Worm (Caenorhabditis elegans) whole organism, L3 larva: ENCODE data around the gene fbxb-76.

Experiments
- R02D3.7 ChIP-seq: fragments of 150-350 bp; optimal IDR thresholded peaks from 2 replicates; lab custom pipeline; 2014; ENCODE audit warnings: missing biosample characterization, missing genetic modification characterization
- ZK546.5 ChIP-seq: sonication (generic microtip); optimal IDR thresholded peaks from 2 replicates; lab custom pipeline; 2017; ENCODE audit warnings: missing biosample characterization, missing genetic modification characterization
- ama-1 ChIP-seq: fragments of 150-350 bp; optimal IDR thresholded peaks from 2 replicates; lab custom pipeline; 2018
- ceh-16 ChIP-seq: sonication (generic microtip); optimal IDR thresholded peaks from 2 replicates; lab custom pipeline; 2017; ENCODE audit warnings: missing biosample characterization, missing genetic modification characterization
- ceh-28 ChIP-seq: fragments of 150-350 bp; optimal IDR thresholded peaks from 2 replicates; lab custom pipeline; 2014; ENCODE audit warnings: missing biosample characterization, missing genetic modification reagents, missing genetic modification characterization
- ceh-82 ChIP-seq: fragments of 150-350 bp; optimal IDR thresholded peaks from 2 replicates; lab custom pipeline; 2014; ENCODE audit warnings: missing biosample characterization, missing genetic modification characterization
- ceh-9 ChIP-seq: sonication (generic microtip); optimal IDR thresholded peaks from 2 replicates; lab custom pipeline; 2018; ENCODE audit warnings: missing biosample characterization, missing genetic modification characterization
- egl-27 ChIP-seq: sonication (generic microtip); optimal IDR thresholded peaks from 4 replicates; lab custom pipeline; 2017; ENCODE audit warnings: missing biosample characterization, missing genetic modification reagents, missing genetic modification characterization
- egl-5 ChIP-seq: fragments of 150-350 bp; optimal IDR thresholded peaks from 2 replicates; lab custom pipeline; 2017; ENCODE audit warnings: missing biosample characterization, missing genetic modification reagents, missing genetic modification characterization, inconsistent platforms
- elt-1 ChIP-seq: fragments of 150-350 bp; optimal IDR thresholded peaks from 2 replicates; lab custom pipeline; 2014; ENCODE audit warnings: missing biosample characterization, missing genetic modification characterization
- elt-2 ChIP-seq: sonication (generic microtip); optimal IDR thresholded peaks from 2 replicates; lab custom pipeline; 2016; ENCODE audit warnings: missing genetic modification reagents, mild to moderate bottlenecking, missing genetic modification characterization, missing compliant biosample characterization
- eor-1 ChIP-seq, 2 experiments: fragments of 150-350 bp; optimal IDR thresholded peaks; 2 replicates each; lab custom pipeline; 2014 to 2018; ENCODE audit warnings: missing biosample characterization in 2 of 2, missing genetic modification characterization in 2 of 2
- fkh-10 ChIP-seq: sonication (generic microtip); optimal IDR thresholded peaks from 2 replicates; lab custom pipeline; 2017; ENCODE audit warnings: missing biosample characterization, missing genetic modification reagents, missing genetic modification characterization
- fkh-2 ChIP-seq: fragments of 150-350 bp; optimal IDR thresholded peaks from 2 replicates; lab custom pipeline; 2014; ENCODE audit warnings: missing biosample characterization, missing genetic modification reagents, missing genetic modification characterization
- fos-1 ChIP-seq: fragments of 150-350 bp; optimal IDR thresholded peaks from 2 replicates; lab custom pipeline; 2014; ENCODE audit warnings: missing biosample characterization, missing genetic modification characterization
- hmg-11 ChIP-seq: sonication (generic microtip); optimal IDR thresholded peaks from 2 replicates; lab custom pipeline; 2016; ENCODE audit warnings: missing genetic modification characterization, missing compliant biosample characterization
- jun-1 ChIP-seq: fragments of 150-350 bp; optimal IDR thresholded peaks from 2 replicates; lab custom pipeline; 2014; ENCODE audit warnings: missing biosample characterization, missing genetic modification reagents, missing genetic modification characterization
- lin-15B ChIP-seq: fragments of 150-350 bp; optimal IDR thresholded peaks from 2 replicates; lab custom pipeline; 2014; ENCODE audit warnings: missing biosample characterization, missing genetic modification characterization
- lin-39 ChIP-seq: fragments of 150-350 bp; optimal IDR thresholded peaks from 2 replicates; lab custom pipeline; 2018; ENCODE audit warnings: missing biosample characterization, missing genetic modification reagents, missing genetic modification characterization
- mdl-1 ChIP-seq: fragments of 150-350 bp; optimal IDR thresholded peaks from 2 replicates; lab custom pipeline; 2014; ENCODE audit warnings: missing biosample characterization, missing genetic modification characterization
- mml-1 ChIP-seq: fragments of 150-350 bp; sonication (generic microtip); optimal IDR thresholded peaks from 3 replicates; lab custom pipeline; 2014; ENCODE audit warnings: missing biosample characterization, missing genetic modification characterization
- nhr-237 ChIP-seq: fragments of 150-350 bp; optimal IDR thresholded peaks from 2 replicates; lab custom pipeline; 2014; ENCODE audit warnings: missing biosample characterization, missing genetic modification characterization
- nhr-28 ChIP-seq: fragments of 150-350 bp; optimal IDR thresholded peaks from 2 replicates; lab custom pipeline; 2014; ENCODE audit warnings: missing biosample characterization, missing genetic modification characterization
- nhr-67 ChIP-seq: fragments of 150-350 bp; optimal IDR thresholded peaks from 2 replicates; lab custom pipeline; 2014; ENCODE audit warnings: missing biosample characterization, missing genetic modification characterization
- pha-4 ChIP-seq: fragments of 150-350 bp; optimal IDR thresholded peaks from 2 replicates; lab custom pipeline; 2014; ENCODE audit warnings: missing biosample characterization, missing genetic modification reagents, missing genetic modification characterization
- pqm-1 ChIP-seq: fragments of 150-350 bp; optimal IDR thresholded peaks from 2 replicates; lab custom pipeline; 2017; ENCODE audit warnings: missing biosample characterization, missing genetic modification characterization, inconsistent platforms
- skn-1 ChIP-seq: fragments of 150-350 bp; optimal IDR thresholded peaks from 2 replicates; lab custom pipeline; 2014; ENCODE audit warnings: missing biosample characterization, missing genetic modification characterization
- snpc-4 ChIP-seq: fragments of 150-350 bp; optimal IDR thresholded peaks from 2 replicates; lab custom pipeline; 2014; ENCODE audit warnings: missing biosample characterization, missing genetic modification characterization
- tbx-2 ChIP-seq: sonication (generic microtip); optimal IDR thresholded peaks from 2 replicates; lab custom pipeline; 2016; ENCODE audit warnings: mild to moderate bottlenecking, missing genetic modification characterization, missing compliant biosample characterization
- unc-39 ChIP-seq: sonication (generic microtip); optimal IDR thresholded peaks from 4 replicates; lab custom pipeline; 2017; ENCODE audit warnings: missing biosample characterization, missing genetic modification characterization
- unc-62 ChIP-seq: fragments of 150-350 bp; sonication (generic microtip); optimal IDR thresholded peaks from 4 replicates; lab custom pipeline; 2014; ENCODE audit warnings: missing biosample characterization, missing genetic modification reagents, missing genetic modification characterization
- zag-1 ChIP-seq: fragments of 150-350 bp; optimal IDR thresholded peaks from 2 replicates; lab custom pipeline; 2014; ENCODE audit warnings: missing biosample characterization, missing genetic modification characterization
- ztf-4 ChIP-seq: fragments of 150-350 bp; optimal IDR thresholded peaks from 2 replicates; lab custom pipeline; 2014; ENCODE audit warnings: missing biosample characterization, missing genetic modification characterization

fbxb-76 gene

DNA sequence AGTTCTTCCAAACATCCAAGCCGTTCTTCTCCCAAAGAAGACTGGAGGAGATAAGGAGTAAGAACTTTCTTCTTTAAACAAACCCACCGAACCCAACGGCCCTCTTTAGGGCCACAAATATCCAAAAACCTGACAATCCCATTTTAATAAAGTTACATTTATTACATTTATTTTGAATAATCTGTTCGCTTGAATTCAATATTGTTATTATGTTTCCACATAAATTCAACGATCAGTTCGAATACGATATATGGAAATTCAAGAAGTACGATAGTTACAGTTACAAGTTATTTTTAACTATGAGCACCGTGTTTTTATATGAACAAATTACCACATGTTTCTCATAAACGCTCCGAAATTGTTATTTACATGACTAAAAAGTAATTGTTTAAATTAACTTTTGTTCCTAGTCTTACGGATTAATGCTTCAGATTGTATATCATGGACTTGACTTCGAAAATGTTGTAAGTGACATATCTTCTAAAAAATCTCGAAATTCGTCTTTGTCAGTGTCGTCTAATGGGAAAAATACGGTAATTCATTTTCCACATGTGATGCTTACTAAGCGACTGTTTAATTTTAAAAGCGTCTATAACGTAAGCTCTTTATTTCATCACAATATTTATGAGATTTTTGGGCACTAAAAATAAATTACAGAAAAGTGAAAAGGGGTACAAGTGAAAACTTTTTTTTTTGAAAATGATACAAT is 38.3 kb downstream of the fbxb-76 start:
- TF ChIP-seq elt-1 (no peak), ZK546.5 (tag; lab: Kevin White, UChicago) (no peak), tbx-2 (no peak), unc-62 (GFP tag; lab: Kevin White, UChicago) (no peak)

DNA sequence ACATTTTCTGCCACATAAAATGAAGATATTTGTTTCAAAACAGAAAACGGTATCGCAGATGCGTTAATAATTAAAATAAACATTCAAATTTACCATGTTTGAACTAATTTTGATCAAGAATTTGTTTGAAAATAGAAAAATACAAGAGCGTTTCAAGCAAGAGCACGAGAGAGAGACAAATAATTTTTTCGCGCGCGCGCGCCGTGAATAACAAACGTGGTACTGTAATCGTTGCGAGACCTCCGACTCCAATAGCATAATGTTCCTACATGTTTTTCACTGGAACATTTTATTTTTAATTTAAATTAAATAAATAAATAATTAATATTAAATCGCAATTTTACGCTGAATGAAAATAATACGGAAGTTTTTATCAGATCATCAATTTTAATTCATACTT is 42.1 kb downstream of the fbxb-76 start, which contains the start of gene F54E12.2:
Gene F54E12.2, minus strand, starts transcription at position 164 of the 400 bp plus-strand sequence.
- TF ChIP-seq unc-62 (GFP tag; lab: Kevin White, UChicago) = no peak
- TF ChIP-seq nhr-28 (tag; lab: Kevin White, UChicago) = no peak
- no peak for TF ChIP-seq skn-1 (tag; lab: Kevin White, UChicago)
- TF ChIP-seq ceh-28 (tag; lab: Kevin White, UChicago) = no peak
- TF ChIP-seq lin-15B (tag; lab: Kevin White, UChicago) = no peak
- no peak for TF ChIP-seq egl-5 (tag; lab: Kevin White, UChicago)
- TF ChIP-seq elt-2 (tag; lab: Kevin White, UChicago) = no peak
- no peak for TF ChIP-seq snpc-4
- TF ChIP-seq lin-39 (tag; lab: Kevin White, UChicago) = no peak
- TF ChIP-seq jun-1 = no peak
- TF ChIP-seq unc-39 = no peak

DNA sequence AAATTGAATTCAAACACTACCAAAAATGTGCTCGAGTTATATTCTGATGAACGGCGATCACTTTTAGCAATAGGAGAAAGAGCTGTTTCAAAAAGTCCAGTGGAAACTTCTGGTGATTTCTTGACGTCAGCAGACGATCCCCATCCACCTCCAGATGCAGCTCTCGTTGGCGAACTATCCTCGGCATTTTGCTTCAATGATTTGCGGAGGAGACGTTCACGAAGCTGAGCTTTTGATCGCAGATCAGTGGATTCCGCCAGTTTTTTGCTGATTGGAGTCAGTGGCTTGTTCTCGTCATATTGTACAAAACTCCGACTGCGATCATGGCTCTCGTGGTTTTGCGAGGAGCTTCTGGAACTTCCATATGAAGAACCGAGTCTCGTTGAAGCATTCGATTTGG is 43.0 kb downstream of the fbxb-76 start:
- TF ChIP-seq skn-1 (tag; lab: Kevin White, UChicago) (no peak), eor-1 (tag; optimal IDR thresholded peaks at IDR 0.05; lab: Kevin White, UChicago) (no peak), unc-62 (GFP tag; lab: Kevin White, UChicago) (no peak), tbx-2 (no peak), zag-1 (tag; lab: Kevin White, UChicago) (no peak), ceh-9 (tag; lab: Kevin White, UChicago) (no peak), elt-2 (tag; lab: Kevin White, UChicago) (no peak), lin-15B (tag; lab: Kevin White, UChicago) (no peak), nhr-237 (tag; lab: Kevin White, UChicago) (no peak), hmg-11 (tag; lab: Kevin White, UChicago) (no peak), mdl-1 (no peak), R02D3.7 (tag; lab: Kevin White, UChicago) (no peak), ama-1 (lab: Kevin White, UChicago) (no peak), fkh-2 (tag; lab: Kevin White, UChicago) (no peak), ceh-16 (tag; lab: Kevin White, UChicago) (no peak), fos-1 (tag; lab: Kevin White, UChicago) (no peak), egl-27 (tag; lab: Kevin White, UChicago) (no peak), pha-4 (tag; lab: Kevin White, UChicago) (no peak), pqm-1 (tag; lab: Kevin White, UChicago) (no peak)

DNA sequence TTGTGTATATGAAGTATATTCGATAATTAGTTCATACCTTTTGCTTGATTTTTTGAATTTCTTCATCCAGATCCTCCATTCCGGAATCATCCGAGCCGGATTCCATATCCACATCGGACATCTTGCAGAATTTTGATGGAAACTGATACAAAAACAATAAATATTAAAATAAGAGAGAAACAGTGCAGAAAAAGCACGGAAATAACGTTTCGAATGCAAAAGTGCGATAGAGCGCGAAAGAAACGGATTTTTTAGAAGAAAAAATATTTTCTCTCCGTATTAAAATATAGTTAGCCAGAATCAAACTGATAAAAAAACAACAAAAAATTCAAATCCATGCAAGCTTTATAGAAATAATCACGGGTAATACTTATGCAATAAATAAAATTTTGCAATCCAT is 46.4 kb downstream of the fbxb-76 start, which contains the start of gene sart-3:
Gene sart-3, minus strand, starts transcription at position 219 of the 400 bp plus-strand sequence.
- TF ChIP-seq skn-1 (tag; lab: Kevin White, UChicago) (no peak), ceh-82 (tag; lab: Kevin White, UChicago) (no peak), lin-15B (tag; lab: Kevin White, UChicago) (peak; percentile 24), pha-4 (tag; lab: Kevin White, UChicago) (peak; percentile 43), mdl-1 (no peak)

DNA sequence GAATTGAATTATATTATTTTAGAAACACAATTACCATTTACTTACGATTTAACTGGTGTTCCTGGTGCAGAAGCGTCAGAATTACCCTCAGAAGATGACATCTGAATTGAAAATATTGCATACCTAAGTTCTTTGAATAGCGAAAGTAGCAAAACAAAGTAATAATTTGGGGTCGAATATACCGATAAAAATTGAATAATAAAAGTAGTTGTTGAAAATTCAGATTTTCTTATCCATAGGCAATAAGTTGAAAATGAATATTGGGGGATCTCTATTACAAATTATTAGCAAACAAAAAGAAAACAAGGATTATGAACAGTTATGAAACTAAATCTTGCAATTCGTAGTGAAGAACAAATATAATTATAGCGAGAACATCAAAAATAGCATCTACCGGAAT is 49.9 kb downstream of the fbxb-76 start, which contains the start of gene leo-1:
Gene leo-1, minus strand, starts transcription at position 101 of the 400 bp plus-strand sequence.
- TF ChIP-seq mml-1 (no peak), nhr-28 (tag; lab: Kevin White, UChicago) (no peak), jun-1 (no peak), nhr-67 (no peak), fkh-10 (GFP tag; lab: Kevin White, UChicago) (no peak), ceh-16 (tag; lab: Kevin White, UChicago) (no peak), ztf-4 (tag; lab: Kevin White, UChicago) (no peak), unc-62 (GFP tag; lab: Kevin White, UChicago) (no peak), ceh-28 (tag; lab: Kevin White, UChicago) (no peak)
- TF ChIP-seq, all 47 proteins: peak for 0
